Fruit fly (Drosophila melanogaster): Measurements from ENCODE around the gene CG13471.

DNA sequence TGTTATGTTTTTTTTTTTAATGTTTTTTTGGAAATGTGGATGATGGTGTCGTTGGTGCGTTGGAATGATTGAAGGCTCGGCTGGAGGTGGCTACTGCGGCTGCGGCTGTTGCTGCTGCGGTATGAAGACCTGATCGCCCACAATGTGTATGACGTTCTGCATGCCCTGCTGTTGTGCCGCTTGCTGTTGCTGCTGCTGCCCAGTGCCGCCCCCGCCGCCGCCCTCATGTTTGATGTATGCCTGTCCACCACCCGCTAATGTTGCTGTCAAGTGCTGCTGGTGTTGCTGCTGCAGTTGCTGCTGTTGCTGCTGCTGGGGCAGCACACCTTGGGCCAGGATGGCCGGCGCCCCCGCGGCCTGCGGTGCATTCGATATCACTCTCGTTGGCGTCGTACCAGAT is 19.5 kb upstream of the CG13471 start:
- TF ChIP-seq CG13204 (GFP tag; optimal IDR thresholded peaks at IDR 0.05) = no peak
- TF ChIP-seq CG34367 (tag; optimal IDR thresholded peaks at IDR 0.05) = no peak
- no peak for TF ChIP-seq CG8159 (tag; optimal IDR thresholded peaks at IDR 0.05)
- no peak for TF ChIP-seq CG12605 (GFP tag; IDR thresholded peaks at IDR 0.05)
- TF ChIP-seq rn (GFP tag; IDR thresholded peaks at IDR 0.05) = no peak

Measured in whole organism, pupa.